Fruit fly (Drosophila melanogaster) whole organism, embryonic: ENCODE results near the gene p23.

Experiments
- Atf6 ChIP-seq: fragments of 200-800 bp; sonication (Bioruptor generic); IDR thresholded peaks from 2 replicates; pipeline ENCODE4 v1.3.6; 2022; ENCODE audit warnings: missing biosample characterization, missing genetic modification characterization
- Bdp1 ChIP-seq: fragments of 200-800 bp; sonication (Bioruptor generic); optimal IDR thresholded peaks from 3 replicates; lab custom pipeline; 2016; ENCODE audit warnings: missing biosample characterization, missing genetic modification characterization
- Bgb ChIP-seq: fragments of 200-800 bp; sonication (Bioruptor generic); IDR thresholded peaks from 2 replicates; pipeline ENCODE4 v1.3.6; 2022; ENCODE audit warnings: missing biosample characterization, missing genetic modification characterization; ENCODE audit not compliant: partially characterized antibody
- CG11504 ChIP-seq: fragments of 200-800 bp; sonication (Bioruptor generic); optimal IDR thresholded peaks from 3 replicates; lab custom pipeline; 2019; ENCODE audit warnings: missing biosample characterization, mild to moderate bottlenecking, missing genetic modification characterization, moderate library complexity
- CG12744 ChIP-seq: fragments of 200-800 bp; sonication (Bioruptor generic); optimal IDR thresholded peaks from 2 replicates; lab custom pipeline; 2016; ENCODE audit warnings: missing biosample characterization, missing genetic modification characterization
- CG13287 ChIP-seq: fragments of 200-800 bp; sonication (Bioruptor generic); IDR thresholded peaks from 2 replicates; pipeline ENCODE4 v1.3.6; 2022; ENCODE audit warnings: missing biosample characterization, missing genetic modification characterization; ENCODE audit not compliant: partially characterized antibody
- CG13894 ChIP-seq: fragments of 200-800 bp; sonication (Bioruptor generic); optimal IDR thresholded peaks from 3 replicates; lab custom pipeline; 2018; ENCODE audit warnings: missing biosample characterization, mild to moderate bottlenecking, missing genetic modification characterization, moderate library complexity
- CG14860 ChIP-seq: fragments of 200-800 bp; sonication (Bioruptor generic); IDR thresholded peaks from 3 replicates; pipeline ENCODE4 v1.3.6; 2022; ENCODE audit warnings: missing biosample characterization, missing genetic modification characterization; ENCODE audit not compliant: partially characterized antibody
- CG15479 ChIP-seq: fragments of 200-800 bp; sonication (Bioruptor generic); optimal IDR thresholded peaks from 3 replicates; lab custom pipeline; 2019; ENCODE audit warnings: missing biosample characterization, mild to moderate bottlenecking, missing genetic modification characterization, moderate library complexity
- CG1602 ChIP-seq: fragments of 200-800 bp; sonication (Bioruptor generic); optimal IDR thresholded peaks from 3 replicates; lab custom pipeline; 2016; ENCODE audit warnings: missing biosample characterization, missing genetic modification characterization
- CG17186 ChIP-seq: fragments of 200-800 bp; sonication (Bioruptor generic); optimal IDR thresholded peaks from 3 replicates; lab custom pipeline; 2017; ENCODE audit warnings: missing biosample characterization, missing genetic modification reagents, missing genetic modification characterization
- CG1832 ChIP-seq: fragments of 200-800 bp; sonication (Bioruptor generic); optimal IDR thresholded peaks from 2 replicates; lab custom pipeline; 2017; ENCODE audit warnings: missing biosample characterization, mild to moderate bottlenecking, missing genetic modification characterization, inconsistent platforms
- CG2199 ChIP-seq: fragments of 200-800 bp; sonication (Bioruptor generic); IDR thresholded peaks from 3 replicates; pipeline ENCODE4 v1.3.6; 2022; ENCODE audit warnings: missing biosample characterization, missing genetic modification characterization
- CG2712 ChIP-seq: fragments of 200-800 bp; optimal IDR thresholded peaks from 3 replicates; lab custom pipeline; 2019; ENCODE audit warnings: missing biosample characterization, mild to moderate bottlenecking, missing genetic modification characterization, moderate library complexity
- CG30020 ChIP-seq: fragments of 200-800 bp; optimal IDR thresholded peaks from 2 replicates; lab custom pipeline; 2019; ENCODE audit warnings: missing biosample characterization, mild to moderate bottlenecking, missing genetic modification characterization, moderate library complexity
- CG31224 ChIP-seq: fragments of 200-800 bp; sonication (Bioruptor generic); IDR thresholded peaks from 2 replicates; pipeline ENCODE4 v1.3.6; 2022; ENCODE audit warnings: missing biosample characterization, missing genetic modification characterization
- CG3838 ChIP-seq: fragments of 200-800 bp; sonication (Bioruptor generic); optimal IDR thresholded peaks from 3 replicates; lab custom pipeline; 2016; ENCODE audit warnings: missing biosample characterization, missing genetic modification characterization
- CG42726 ChIP-seq: fragments of 200-800 bp; sonication (Bioruptor generic); IDR thresholded peaks from 2 replicates; pipeline ENCODE4 v1.3.6; 2022; ENCODE audit warnings: missing biosample characterization, missing genetic modification characterization; ENCODE audit not compliant: partially characterized antibody
- CG6689 ChIP-seq: fragments of 200-800 bp; sonication (Bioruptor generic); IDR thresholded peaks from 2 replicates; pipeline ENCODE4 v1.3.6; 2022; ENCODE audit warnings: missing biosample characterization, missing genetic modification characterization
- CG9797 ChIP-seq: fragments of 200-800 bp; sonication (Bioruptor generic); optimal IDR thresholded peaks from 3 replicates; lab custom pipeline; 2018; ENCODE audit warnings: missing biosample characterization, mild to moderate bottlenecking, missing genetic modification characterization
- CG9876 ChIP-seq: fragments of 200-800 bp; sonication (Bioruptor generic); optimal IDR thresholded peaks from 2 replicates; lab custom pipeline; 2016; ENCODE audit warnings: missing biosample characterization, missing genetic modification characterization
- Deaf1 ChIP-seq: fragments of 200-800 bp; optimal IDR thresholded peaks from 3 replicates; lab custom pipeline; 2019; ENCODE audit warnings: missing biosample characterization, mild to moderate bottlenecking, missing genetic modification characterization, moderate library complexity
- Gsc ChIP-seq: fragments of 200-800 bp; sonication (Bioruptor generic); IDR thresholded peaks from 2 replicates; pipeline ENCODE4 v1.3.6; 2022; ENCODE audit warnings: missing biosample characterization, missing genetic modification characterization
- Hey ChIP-seq: fragments of 200-800 bp; sonication (Bioruptor generic); optimal IDR thresholded peaks from 3 replicates; lab custom pipeline; 2018; ENCODE audit warnings: missing biosample characterization, mild to moderate bottlenecking, missing genetic modification characterization
- Hsf ChIP-seq: fragments of 200-800 bp; sonication (Bioruptor generic); optimal IDR thresholded peaks from 3 replicates; lab custom pipeline; 2016; ENCODE audit warnings: missing biosample characterization, missing genetic modification characterization
- NC2β ChIP-seq: fragments of 200-800 bp; sonication (Bioruptor generic); optimal IDR thresholded peaks from 2 replicates; lab custom pipeline; 2016; ENCODE audit warnings: missing biosample characterization, missing genetic modification characterization
- Pdp1 ChIP-seq, 2 experiments: fragments of 200-800 bp; sonication (Bioruptor generic); optimal IDR thresholded peaks; 3 replicates each; lab custom pipeline; 2016; ENCODE audit warnings: missing biosample characterization in 2 of 2, missing genetic modification characterization in 2 of 2, mild to moderate bottlenecking in 1 of 2, moderate library complexity in 1 of 2
- Rfx ChIP-seq: fragments of 200-800 bp; sonication (Bioruptor generic); IDR thresholded peaks from 2 replicates; pipeline ENCODE4 v1.3.6; 2022; ENCODE audit warnings: missing biosample characterization, missing genetic modification characterization
- ab ChIP-seq: fragments of 200-800 bp; sonication (Bioruptor generic); optimal IDR thresholded peaks from 2 replicates; lab custom pipeline; 2016; ENCODE audit warnings: missing biosample characterization, missing genetic modification characterization
- ac ChIP-seq: fragments of 200-800 bp; sonication (Bioruptor generic); optimal IDR thresholded peaks from 3 replicates; lab custom pipeline; 2017; ENCODE audit warnings: missing biosample characterization, mild to moderate bottlenecking, missing genetic modification characterization
- ap ChIP-seq: fragments of 200-800 bp; sonication (Bioruptor generic); IDR thresholded peaks from 2 replicates; pipeline ENCODE4 v1.3.6; 2022; ENCODE audit warnings: missing biosample characterization, missing genetic modification characterization
- danr ChIP-seq: fragments of 200-800 bp; sonication (Bioruptor generic); IDR thresholded peaks from 2 replicates; pipeline ENCODE4 v1.3.6; 2022; ENCODE audit warnings: missing biosample characterization, missing genetic modification characterization
- dati ChIP-seq: fragments of 200-800 bp; sonication (Bioruptor generic); IDR thresholded peaks from 2 replicates; pipeline ENCODE4 v1.3.6; 2022; ENCODE audit warnings: missing biosample characterization, missing genetic modification characterization
- exex ChIP-seq: fragments of 200-800 bp; sonication (Bioruptor generic); optimal IDR thresholded peaks from 4 replicates; lab custom pipeline; 2018; ENCODE audit warnings: missing biosample characterization, mild to moderate bottlenecking, missing genetic modification characterization, moderate library complexity
- ftz-f1 ChIP-seq: fragments of 200-800 bp; sonication (Bioruptor generic); optimal IDR thresholded peaks from 2 replicates; lab custom pipeline; 2016; ENCODE audit warnings: missing biosample characterization, missing genetic modification characterization
- gro ChIP-seq: fragments of 200-800 bp; sonication (Bioruptor generic); optimal IDR thresholded peaks from 2 replicates; lab custom pipeline; 2016; ENCODE audit warnings: missing biosample characterization, missing genetic modification characterization
- kah ChIP-seq: fragments of 200-800 bp; sonication (Bioruptor generic); optimal IDR thresholded peaks from 2 replicates; lab custom pipeline; 2018; ENCODE audit warnings: missing biosample characterization, mild to moderate bottlenecking, missing genetic modification characterization
- maf-S ChIP-seq: fragments of 200-800 bp; sonication (Bioruptor generic); optimal IDR thresholded peaks from 2 replicates; lab custom pipeline; 2016; ENCODE audit warnings: missing biosample characterization, missing genetic modification characterization
- mld ChIP-seq: fragments of 200-800 bp; sonication (Bioruptor generic); IDR thresholded peaks from 3 replicates; pipeline ENCODE4 v1.3.6; 2022; ENCODE audit warnings: missing biosample characterization, missing genetic modification characterization; ENCODE audit not compliant: partially characterized antibody
- nau ChIP-seq: fragments of 200-800 bp; sonication (Bioruptor generic); optimal IDR thresholded peaks from 3 replicates; lab custom pipeline; 2017; ENCODE audit warnings: missing biosample characterization, mild to moderate bottlenecking, missing genetic modification characterization, missing genetic modification reagents
- otp ChIP-seq: fragments of 200-800 bp; sonication (Bioruptor generic); IDR thresholded peaks from 3 replicates; pipeline ENCODE4, ENCODE4 v1.3.6; 2022; ENCODE audit warnings: missing biosample characterization, missing genetic modification characterization
- pan ChIP-seq, 4 experiments: fragments of >200 bp in 3 of 4; fragments of 200-800 bp in 1 of 4; sonication (Bioruptor generic) in 1 of 4; optimal IDR thresholded peaks in 3 of 4; IDR thresholded peaks in 1 of 4; 2 replicates each; pipeline versions ENCODE4 v1.3.6 to Lab custom; 2017 to 2022; ENCODE audit warnings: missing biosample characterization in 2 of 4, missing genetic modification characterization in 2 of 4, mixed read lengths in 1 of 4
- pum ChIP-seq: fragments of 200-800 bp; sonication (Bioruptor generic); optimal IDR thresholded peaks from 2 replicates; lab custom pipeline; 2016; ENCODE audit warnings: missing biosample characterization, missing genetic modification characterization
- row ChIP-seq: fragments of 200-800 bp; sonication (Bioruptor generic); IDR thresholded peaks from 3 replicates; pipeline ENCODE4 v1.3.6; 2022; ENCODE audit warnings: missing biosample characterization, missing genetic modification characterization
- scrt ChIP-seq: fragments of 200-800 bp; sonication (Bioruptor generic); optimal IDR thresholded peaks from 2 replicates; lab custom pipeline; 2018; ENCODE audit warnings: missing biosample characterization, mild to moderate bottlenecking, missing genetic modification characterization, moderate library complexity
- sens ChIP-seq: fragments of 200-800 bp; sonication (Bioruptor generic); peaks from one replicate; lab custom pipeline; 2016; ENCODE audit warnings: missing biosample characterization, missing genetic modification characterization
- zf30C ChIP-seq: fragments of 200-800 bp; sonication (Bioruptor generic); optimal IDR thresholded peaks from 3 replicates; lab custom pipeline; 2018; ENCODE audit warnings: missing biosample characterization, mild to moderate bottlenecking, missing genetic modification characterization
- zfh2 ChIP-seq: fragments of 200-800 bp; sonication (Bioruptor generic); optimal IDR thresholded peaks from 2 replicates; lab custom pipeline; 2016; ENCODE audit warnings: missing biosample characterization, missing genetic modification characterization

The p23 gene

dm6 chr3R:9637361-9637760, 40.4 kb upstream of the p23 start, which contains the start of gene Scm (continued):
- TF ChIP-seq Bdp1 (GFP tag; lab: Kevin White, UChicago) (no peak), CG6689 (GFP tag; lab: Robert Waterston, UW) (no peak), CG13287 (peak; percentile 97), CG9876 (GFP tag; lab: Kevin White, UChicago) (peak; percentile 1), Atf6 (no peak)

dm6 chr3R:9637882-9638281, 39.8 kb upstream of the p23 start, which contains the start of gene Dh44:
Gene Dh44, plus strand, starts transcription at chr3R:9638182.
- TF ChIP-seq mld (GFP tag; lab: Robert Waterston, UW) (no peak), CG42726 (GFP tag; lab: Robert Waterston, UW) (peak; percentile 7; the same call in 1 of the 2 replicates), kah (GFP tag; lab: Kevin White, UChicago) (no peak), ap (GFP tag; lab: Robert Waterston, UW) (no peak), Gsc (GFP tag; lab: Robert Waterston, UW) (no peak), CG17186 (GFP tag; lab: Kevin White, UChicago) (no peak)

- TF ChIP-seq NC2β (GFP tag; lab: Kevin White, UChicago), result no peak
- TF ChIP-seq dati (GFP tag; lab: Robert Waterston, UW), result no peak
- TF ChIP-seq CG2712 (tag; lab: Kevin White, UChicago), result no peak
- TF ChIP-seq pum, result no peak
- 0 out of 2 replicates have a peak, but pooled peaks have one; percentile 4 for TF ChIP-seq Rfx (GFP tag; lab: Robert Waterston, UW)
- TF ChIP-seq Hsf (GFP tag; lab: Kevin White, UChicago), result no peak
- TF ChIP-seq CG13894 (tag; lab: Kevin White, UChicago), result peak; percentile 79
- no peak for TF ChIP-seq CG30020 (tag; lab: Kevin White, UChicago)
- TF ChIP-seq CG11504 (tag; lab: Kevin White, UChicago), result peak; percentile 30
- TF ChIP-seq CG15479 (GFP tag; lab: Kevin White, UChicago), result no peak
- no peak for TF ChIP-seq CG3838
- peak; percentile 83 for TF ChIP-seq scrt
- no peak for TF ChIP-seq maf-S (GFP tag; lab: Kevin White, UChicago)
- no peak for TF ChIP-seq zf30C (GFP tag; lab: Kevin White, UChicago)
- TF ChIP-seq Deaf1 (tag; lab: Kevin White, UChicago), result peak; percentile 93
- TF ChIP-seq ftz-f1 (GFP tag; lab: Kevin White, UChicago), result no peak
- TF ChIP-seq nau (GFP tag; lab: Kevin White, UChicago), result no peak
- no peak for TF ChIP-seq CG9797 (GFP tag; lab: Kevin White, UChicago)
- TF ChIP-seq ab (GFP tag; lab: Kevin White, UChicago), result no peak
- peak; percentile 16 for TF ChIP-seq sens (GFP tag; lab: Kevin White, UChicago)
- TF ChIP-seq zfh2 (GFP tag; lab: Kevin White, UChicago), result no peak
- no peak for TF ChIP-seq Hey (tag; lab: Kevin White, UChicago)
- no peak for TF ChIP-seq CG9876 (GFP tag; lab: Kevin White, UChicago)
- TF ChIP-seq exex, result no peak
- no peak for TF ChIP-seq Pdp1 (GFP tag; optimal IDR thresholded peaks at IDR 0.05; lab: Kevin White, UChicago)
- no peak for TF ChIP-seq gro (GFP tag; lab: Kevin White, UChicago)
- no peak for TF ChIP-seq Bgb (GFP tag; lab: Robert Waterston, UW)
- no peak for TF ChIP-seq CG31224 (GFP tag; lab: Robert Waterston, UW)
- no peak for TF ChIP-seq CG2199 (GFP tag; lab: Robert Waterston, UW)
- no peak for TF ChIP-seq CG1832 (GFP tag; lab: Kevin White, UChicago)
- no peak for TF ChIP-seq danr (GFP tag; lab: Robert Waterston, UW)
- no peak for TF ChIP-seq ac (GFP tag; lab: Kevin White, UChicago)
- no peak for TF ChIP-seq row
- no peak for TF ChIP-seq CG12744 (GFP tag; lab: Kevin White, UChicago)
- TF ChIP-seq CG1602 (GFP tag; lab: Kevin White, UChicago), result no peak
- TF ChIP-seq pan (optimal IDR thresholded peaks at IDR 0.05; lab: Kevin White, UChicago), result no peak
- no peak for TF ChIP-seq pan (GFP tag; optimal IDR thresholded peaks at IDR 0.05 in 1 of 2, IDR thresholded peaks at IDR 0.05 in 1 of 2)
- TF ChIP-seq CG14860 (GFP tag; lab: Robert Waterston, UW), result no peak
- TF ChIP-seq otp, result no peak
Measured at dm6 chr3R:9640313-9640712, 37.4 kb upstream of the p23 start.
